Worm (Caenorhabditis elegans) whole organism, L1 larva: ENCODE measurements around the gene F13A2.1.

Source experiments
- C04F5.9 ChIP-seq: sonication (generic microtip); optimal IDR thresholded peaks from 2 replicates; lab custom pipeline; 2016; ENCODE audit warnings: missing genetic modification characterization, missing compliant biosample characterization
- C16A3.4 ChIP-seq: fragments of 150-350 bp; optimal IDR thresholded peaks from 2 replicates; lab custom pipeline; 2014; ENCODE audit warnings: missing biosample characterization, missing genetic modification characterization
- C34B4.2 ChIP-seq: sonication (generic microtip); optimal IDR thresholded peaks from 2 replicates; lab custom pipeline; 2017; ENCODE audit warnings: mild to moderate bottlenecking, missing genetic modification characterization, missing compliant biosample characterization
- F16B12.6 ChIP-seq: fragments of 150-350 bp; optimal IDR thresholded peaks from 2 replicates; lab custom pipeline; 2014; ENCODE audit warnings: missing biosample characterization, missing genetic modification characterization
- aha-1 ChIP-seq: fragments of 150-350 bp; optimal IDR thresholded peaks from 2 replicates; lab custom pipeline; 2014; ENCODE audit warnings: missing biosample characterization, missing genetic modification characterization
- alr-1 ChIP-seq: fragments of 200-800 bp; sonication (Bioruptor generic); optimal IDR thresholded peaks from 2 replicates; lab custom pipeline; 2018; ENCODE audit warnings: borderline replicate concordance, mild to moderate bottlenecking, missing genetic modification characterization, missing compliant biosample characterization
- blmp-1 ChIP-seq: fragments of 150-350 bp; optimal IDR thresholded peaks from 2 replicates; lab custom pipeline; 2014; ENCODE audit warnings: missing biosample characterization, missing genetic modification characterization
- ceh-63 ChIP-seq: fragments of 200-800 bp; sonication (Bioruptor generic); optimal IDR thresholded peaks from 2 replicates; lab custom pipeline; 2018; ENCODE audit warnings: mild to moderate bottlenecking, missing genetic modification characterization, missing compliant biosample characterization
- ceh-8 ChIP-seq: fragments of 200-800 bp; sonication (Bioruptor generic); optimal IDR thresholded peaks from 2 replicates; lab custom pipeline; 2018; ENCODE audit warnings: mild to moderate bottlenecking, missing genetic modification characterization, moderate library complexity, missing compliant biosample characterization
- ceh-82 ChIP-seq, 3 experiments: fragments of 150-350 bp in 1 of 3; sonication (generic microtip) in 2 of 3; optimal IDR thresholded peaks; 2 replicates each; lab custom pipeline; 2014 to 2017; ENCODE audit warnings: missing biosample characterization in 3 of 3, missing genetic modification characterization in 3 of 3
- ceh-88 ChIP-seq: fragments of 200-800 bp; sonication (Bioruptor generic); IDR thresholded peaks from 2 replicates; pipeline ENCODE4 v1.3.6; 2022; ENCODE audit warnings: missing genetic modification characterization, missing compliant biosample characterization
- ceh-90 ChIP-seq: sonication (generic microtip); optimal IDR thresholded peaks from 2 replicates; lab custom pipeline; 2016; ENCODE audit warnings: missing genetic modification characterization, missing compliant biosample characterization
- ces-1 ChIP-seq: fragments of 150-350 bp; optimal IDR thresholded peaks from 2 replicates; lab custom pipeline; 2014; ENCODE audit warnings: missing biosample characterization, missing genetic modification reagents, missing genetic modification characterization
- dsc-1 ChIP-seq: sonication (generic microtip); optimal IDR thresholded peaks from 2 replicates; lab custom pipeline; 2016; ENCODE audit warnings: mild to moderate bottlenecking, missing genetic modification characterization, missing compliant biosample characterization
- egl-13 ChIP-seq: sonication (generic microtip); optimal IDR thresholded peaks from 2 replicates; lab custom pipeline; 2016; ENCODE audit warnings: missing genotype, missing genetic modification reagents, missing genetic modification characterization, missing compliant biosample characterization
- egl-27 ChIP-seq, 2 experiments: fragments of 150-350 bp in 1 of 2; sonication (generic microtip); optimal IDR thresholded peaks; 3 replicates each; lab custom pipeline; 2017 to 2018; ENCODE audit warnings: missing biosample characterization in 2 of 2, missing genetic modification characterization in 2 of 2, missing genetic modification reagents in 2 of 2
- elt-3 ChIP-seq, 6 experiments: fragments of 150-350 bp in 1 of 6; sonication (generic microtip); optimal IDR thresholded peaks; 2 replicates each; lab custom pipeline; 2017 to 2018; ENCODE audit warnings: missing biosample characterization in 6 of 6, missing genetic modification characterization in 6 of 6, inconsistent platforms in 1 of 6
- fkh-8 ChIP-seq: sonication (generic microtip); optimal IDR thresholded peaks from 2 replicates; lab custom pipeline; 2016; ENCODE audit warnings: mild to moderate bottlenecking, missing genetic modification characterization, missing compliant biosample characterization
- hlh-4 ChIP-seq: sonication (generic microtip); optimal IDR thresholded peaks from 2 replicates; lab custom pipeline; 2016; ENCODE audit warnings: mild to moderate bottlenecking, missing genetic modification characterization, missing compliant biosample characterization
- irx-1 ChIP-seq: sonication (generic microtip); optimal IDR thresholded peaks from 2 replicates; lab custom pipeline; 2016; ENCODE audit warnings: missing genetic modification characterization, missing compliant biosample characterization
- isw-1 ChIP-seq: fragments of 200-800 bp; sonication (Bioruptor generic); IDR thresholded peaks from 2 replicates; pipeline ENCODE4 v1.3.6; 2022; ENCODE audit warnings: missing genetic modification characterization, missing compliant biosample characterization
- lin-14 ChIP-seq: fragments of 200-800 bp; sonication (Bioruptor generic); optimal IDR thresholded peaks from 2 replicates; lab custom pipeline; 2018; ENCODE audit warnings: mild to moderate bottlenecking, missing genetic modification characterization, moderate library complexity, missing compliant biosample characterization
- lin-39 ChIP-seq: fragments of 150-350 bp; optimal IDR thresholded peaks from 2 replicates; lab custom pipeline; 2014; ENCODE audit warnings: missing biosample characterization, missing genetic modification reagents, missing genetic modification characterization
- lsy-2 ChIP-seq, 2 experiments: fragments of 150-350 bp; optimal IDR thresholded peaks; 2 replicates each; lab custom pipeline; 2014; ENCODE audit warnings: missing biosample characterization in 2 of 2, missing genetic modification characterization in 2 of 2
- mdl-1 ChIP-seq, 2 experiments: fragments of 150-350 bp; optimal IDR thresholded peaks; 2 replicates each; lab custom pipeline; 2014 to 2017; ENCODE audit warnings: missing biosample characterization in 2 of 2, missing genetic modification characterization in 2 of 2, inconsistent platforms in 1 of 2
- mep-1 ChIP-seq: fragments of 150-350 bp; optimal IDR thresholded peaks from 2 replicates; lab custom pipeline; 2014; ENCODE audit warnings: missing biosample characterization, missing genetic modification characterization
- nhr-11 ChIP-seq: fragments of 150-350 bp; optimal IDR thresholded peaks from 2 replicates; lab custom pipeline; 2014; ENCODE audit warnings: missing biosample characterization, missing genetic modification characterization
- nhr-12 ChIP-seq: sonication (generic microtip); optimal IDR thresholded peaks from 2 replicates; lab custom pipeline; 2017; ENCODE audit warnings: missing biosample characterization, missing genetic modification characterization
- nhr-47 ChIP-seq: sonication (generic microtip); optimal IDR thresholded peaks from 2 replicates; lab custom pipeline; 2016; ENCODE audit warnings: mild to moderate bottlenecking, missing genetic modification characterization, moderate library complexity, missing compliant biosample characterization
- nhr-71 ChIP-seq: sonication (generic microtip); optimal IDR thresholded peaks from 2 replicates; lab custom pipeline; 2016; ENCODE audit warnings: mild to moderate bottlenecking, missing genetic modification characterization, moderate library complexity, missing compliant biosample characterization
- nhr-85 ChIP-seq: sonication (generic microtip); peaks from one replicate; lab custom pipeline; 2016; ENCODE audit warnings: missing genetic modification characterization, inconsistent platforms, missing compliant biosample characterization
- rnt-1 ChIP-seq: sonication (generic microtip); optimal IDR thresholded peaks from 2 replicates; lab custom pipeline; 2016; ENCODE audit warnings: mild to moderate bottlenecking, missing genetic modification characterization, moderate library complexity, missing compliant biosample characterization
- skn-1 ChIP-seq: fragments of 150-350 bp; optimal IDR thresholded peaks from 2 replicates; lab custom pipeline; 2014; ENCODE audit warnings: missing biosample characterization, missing genetic modification characterization
- tbx-2 ChIP-seq: sonication (generic microtip); optimal IDR thresholded peaks from 2 replicates; lab custom pipeline; 2016; ENCODE audit warnings: missing genetic modification characterization, missing compliant biosample characterization
- unc-130 ChIP-seq: fragments of 150-350 bp; optimal IDR thresholded peaks from 2 replicates; lab custom pipeline; 2017; ENCODE audit warnings: missing biosample characterization, missing genetic modification characterization, inconsistent platforms

Gene F13A2.1

DNA sequence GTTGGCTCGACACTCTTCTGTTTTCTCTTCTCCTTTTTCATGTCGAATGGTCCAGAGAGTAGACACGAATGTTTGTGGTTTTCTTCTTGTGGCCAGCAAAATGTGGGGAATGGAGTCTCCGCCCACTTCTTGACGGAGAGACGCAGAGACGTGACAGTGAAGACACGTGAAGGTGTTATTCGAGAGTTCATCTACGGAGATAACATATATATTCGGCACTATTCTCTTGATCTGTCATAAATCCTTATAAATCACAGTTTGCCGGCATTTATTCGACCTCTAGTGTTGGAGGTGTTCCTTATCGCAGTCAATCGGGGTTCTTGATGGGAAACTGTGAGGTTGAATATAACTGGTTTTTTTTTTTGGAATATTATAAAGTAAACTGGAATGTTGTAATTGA is 20.7 kb downstream of the F13A2.1 start, which contains the start of gene F32D1.3:
TSS of gene F32D1.3 (minus strand) at position 65 of the 400 bp plus-strand sequence.
- TF ChIP-seq blmp-1 (peak; percentile 12), F16B12.6 (no peak)

DNA sequence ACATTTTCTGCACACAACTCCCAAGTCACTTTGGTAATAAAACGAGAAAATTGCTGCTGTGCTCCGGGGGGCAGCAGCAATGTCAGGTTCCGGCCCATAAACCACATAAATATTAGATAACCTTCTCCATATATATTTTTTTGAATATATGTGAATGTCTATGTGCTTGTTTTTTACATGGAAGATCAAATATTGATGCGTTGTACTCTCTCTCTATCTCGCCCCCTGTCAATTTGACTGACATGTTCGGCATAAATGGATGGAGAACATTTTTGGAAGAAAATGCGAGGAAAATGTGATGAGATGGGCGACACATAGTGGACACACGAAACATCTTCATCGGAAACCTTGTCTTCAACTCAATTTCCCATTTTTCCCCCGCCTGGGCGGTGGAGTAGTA is 22.2 kb downstream of the F13A2.1 start:
- TF ChIP-seq lin-14, result peak; percentile 46
- no peak for TF ChIP-seq isw-1

DNA sequence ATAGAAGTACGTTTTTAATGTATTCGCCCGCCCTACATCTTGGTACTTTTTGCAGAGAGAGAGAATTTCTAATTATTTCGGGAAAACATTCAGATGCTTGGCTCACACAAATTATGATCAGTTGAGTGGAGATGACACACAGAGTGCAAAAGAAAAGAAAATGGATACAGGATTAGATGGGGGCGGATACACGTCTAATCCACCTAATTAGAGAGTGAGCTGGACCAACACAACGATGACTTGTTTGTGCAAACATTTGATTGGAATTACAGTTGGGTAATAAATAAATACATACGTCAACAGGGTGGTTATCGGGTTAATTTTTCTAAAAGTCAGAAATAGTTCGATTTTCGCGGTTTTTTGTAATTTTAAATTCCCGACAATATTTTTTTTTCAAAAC is 23.1 kb downstream of the F13A2.1 start:
- TF ChIP-seq nhr-11 (no peak), F16B12.6 (no peak), dsc-1 (tag; lab: Kevin White, UChicago) (peak; percentile 74), C04F5.9 (no peak), ceh-63 (GFP tag; lab: Kevin White, UChicago) (no peak), lin-14 (peak; percentile 37), elt-3 (tag; optimal IDR thresholded peaks at IDR 0.05; lab: Kevin White, UChicago) (no peak)
- TF ChIP-seq, all 84 proteins: peak for 2

DNA sequence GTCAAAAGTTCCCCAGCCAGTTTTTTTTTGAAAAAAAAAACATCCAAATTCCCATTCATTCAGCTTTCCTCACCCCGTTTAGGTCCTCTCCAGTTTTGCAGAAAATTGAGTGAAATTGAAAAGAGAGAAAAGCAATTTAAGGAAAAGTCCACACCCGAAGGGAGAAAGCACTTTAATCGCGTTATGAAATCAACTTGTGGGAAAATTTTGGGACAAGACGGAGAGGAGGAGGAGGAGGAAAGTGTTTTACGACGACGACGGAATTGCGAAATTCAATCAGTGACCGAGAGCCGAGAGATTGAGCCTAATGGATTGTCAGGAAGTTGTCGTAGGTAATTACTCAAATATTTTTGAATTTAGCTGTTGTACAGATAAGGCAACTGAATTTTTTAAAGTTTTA is 24.8 kb downstream of the F13A2.1 start:
- TF ChIP-seq nhr-47, result peak; percentile 22
- TF ChIP-seq tbx-2 (tag; lab: Kevin White, UChicago), result peak; percentile 64
- no peak for TF ChIP-seq alr-1 (tag; lab: Kevin White, UChicago)
- peak; percentile 21 for TF ChIP-seq irx-1 (tag; lab: Kevin White, UChicago)
- TF ChIP-seq rnt-1 (tag; lab: Kevin White, UChicago), result peak; percentile 6
- TF ChIP-seq ces-1 (GFP tag; lab: Kevin White, UChicago), result peak; percentile 36
- TF ChIP-seq aha-1 (tag; lab: Kevin White, UChicago), result no peak
- TF ChIP-seq skn-1, result peak; percentile 38
- peak in 1 of 2 experiments; percentile 36 for TF ChIP-seq lsy-2 (tag; optimal IDR thresholded peaks at IDR 0.05; lab: Kevin White, UChicago)
- TF ChIP-seq nhr-11, result no peak
- TF ChIP-seq C16A3.4 (tag; lab: Kevin White, UChicago), result no peak
- peak; percentile 46 for TF ChIP-seq nhr-71
- TF ChIP-seq mep-1 (tag; lab: Kevin White, UChicago), result peak; percentile 7
- TF ChIP-seq lin-14, result peak; percentile 80
- no peak for TF ChIP-seq unc-130 (tag; lab: Kevin White, UChicago)
- TF ChIP-seq fkh-8 (tag; lab: Kevin White, UChicago), result no peak
- peak; percentile 49 for TF ChIP-seq ceh-8
- TF ChIP-seq ceh-82 (tag; optimal IDR thresholded peaks at IDR 0.05; lab: Kevin White, UChicago), result peak in 2 of 3 experiments; percentile 15 to 56
- TF ChIP-seq lin-39, result no peak
- peak; percentile 93 for TF ChIP-seq blmp-1

DNA sequence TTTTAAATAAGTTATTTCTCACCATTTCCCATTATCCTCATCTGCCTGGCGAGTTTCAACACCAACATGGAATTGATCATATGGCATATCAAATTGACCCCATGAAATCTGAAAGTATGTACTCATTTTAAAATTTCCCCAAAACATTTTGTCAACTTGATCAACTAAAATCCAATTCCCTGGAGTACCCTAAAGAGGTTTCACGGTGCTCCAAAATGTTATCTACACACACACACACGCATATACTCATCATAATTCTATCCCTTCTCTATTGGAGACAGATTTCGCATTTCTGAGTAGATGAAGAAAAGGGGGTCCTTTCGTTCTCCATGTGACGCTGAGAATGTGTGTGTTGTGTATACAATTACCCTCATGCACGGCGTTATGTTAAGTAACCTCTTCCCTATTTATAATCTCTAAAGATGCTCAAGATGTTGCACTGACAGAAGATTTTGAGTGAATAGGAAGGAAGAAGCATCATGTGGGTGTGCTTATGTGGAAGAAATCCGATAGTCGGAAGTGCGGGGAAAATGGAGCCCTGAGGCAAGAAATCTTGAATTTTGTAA is 26.1 kb downstream of the F13A2.1 start:
- TF ChIP-seq nhr-71 (peak; percentile 24), ceh-82 (tag; optimal IDR thresholded peaks at IDR 0.05; lab: Kevin White, UChicago) (no peak), nhr-12 (tag; lab: Kevin White, UChicago) (no peak), ceh-90 (tag; lab: Kevin White, UChicago) (no peak), lsy-2 (tag; optimal IDR thresholded peaks at IDR 0.05; lab: Kevin White, UChicago) (no peak), C34B4.2 (no peak), mdl-1 (tag; optimal IDR thresholded peaks at IDR 0.05; lab: Kevin White, UChicago) (no peak), lin-14 (peak; percentile 52), egl-13 (tag; lab: Kevin White, UChicago) (no peak), egl-27 (tag; optimal IDR thresholded peaks at IDR 0.05; lab: Kevin White, UChicago) (no peak), nhr-85 (no peak), hlh-4 (tag; lab: Kevin White, UChicago) (no peak), ceh-88 (GFP tag; lab: Robert Waterston, UW) (no peak), tbx-2 (tag; lab: Kevin White, UChicago) (no peak)
